Worm (Caenorhabditis elegans): Measurements from ENCODE around the gene srx-97.

ce11 chrII:3699591-3699990 is 30.4 kb upstream of the srx-97 start, which contains the start of gene srx-104:
- no peak for TF ChIP-seq flt-1 (GFP tag; IDR thresholded peaks at IDR 0.05)
- no peak for TF ChIP-seq klf-2 (GFP tag; conservative IDR thresholded peaks at IDR 0.05)
- TF ChIP-seq tab-1 (GFP tag; IDR thresholded peaks at IDR 0.05), result no peak
- TF ChIP-seq med-1 (GFP tag; optimal IDR thresholded peaks at IDR 0.05; ENCODE audit: insufficient read depth), result no peak
- no peak for TF ChIP-seq ztf-29 (GFP tag; IDR thresholded peaks at IDR 0.05)
